Worm (Caenorhabditis elegans) whole organism, early embryonic: ENCODE measurements around the gene rla-2.

Experiments
- B0310.2 ChIP-seq: sonication (generic microtip); optimal IDR thresholded peaks from 2 replicates; lab custom pipeline; 2016; ENCODE audit warnings: mild to moderate bottlenecking, missing genetic modification characterization, missing compliant biosample characterization
- F13C5.2 ChIP-seq: sonication (generic microtip); optimal IDR thresholded peaks from 2 replicates; lab custom pipeline; 2017; ENCODE audit warnings: mild to moderate bottlenecking, missing genetic modification characterization, inconsistent platforms, missing compliant biosample characterization
- aly-1 ChIP-seq: sonication (generic microtip); optimal IDR thresholded peaks from 2 replicates; lab custom pipeline; 2016; ENCODE audit warnings: missing genetic modification characterization, missing compliant biosample characterization
- ama-1 ChIP-seq: fragments of 150-350 bp; optimal IDR thresholded peaks from 2 replicates; lab custom pipeline; 2014
- ceh-13 ChIP-seq: fragments of 200-800 bp; sonication (Bioruptor generic); optimal IDR thresholded peaks from 2 replicates; lab custom pipeline; 2018; ENCODE audit warnings: mild to moderate bottlenecking, missing genetic modification characterization, missing compliant biosample characterization
- ceh-36 ChIP-seq: sonication (generic microtip); optimal IDR thresholded peaks from 2 replicates; lab custom pipeline; 2016; ENCODE audit warnings: missing genetic modification characterization, inconsistent platforms, missing compliant biosample characterization
- ets-7 ChIP-seq: sonication (generic microtip); optimal IDR thresholded peaks from 2 replicates; lab custom pipeline; 2016; ENCODE audit warnings: missing genotype, missing genetic modification characterization, missing compliant biosample characterization
- flt-1 ChIP-seq: fragments of 200-800 bp; sonication (Bioruptor generic); IDR thresholded peaks from 2 replicates; pipeline ENCODE4 v1.3.6; 2022; ENCODE audit warnings: missing genetic modification characterization, missing compliant biosample characterization
- hmbx-1 ChIP-seq: sonication (generic microtip); optimal IDR thresholded peaks from 2 replicates; lab custom pipeline; 2016; ENCODE audit warnings: mild to moderate bottlenecking, missing genetic modification characterization, missing compliant biosample characterization
- hmg-4 ChIP-seq: fragments of 200-800 bp; sonication (Bioruptor generic); optimal IDR thresholded peaks from 2 replicates; lab custom pipeline; 2018; ENCODE audit warnings: mild to moderate bottlenecking, missing genetic modification characterization, missing compliant biosample characterization
- hnd-1 ChIP-seq: sonication (generic microtip); optimal IDR thresholded peaks from 2 replicates; lab custom pipeline; 2016; ENCODE audit warnings: missing genetic modification characterization, missing compliant biosample characterization
- pes-1 ChIP-seq: fragments of 200-800 bp; sonication (Bioruptor generic); IDR thresholded peaks from 2 replicates; pipeline ENCODE4 v1.3.6; 2022; ENCODE audit warnings: missing genetic modification reagents, missing genetic modification characterization, missing compliant biosample characterization
- scrt-1 ChIP-seq: fragments of 200-800 bp; sonication (Bioruptor generic); IDR thresholded peaks from 2 replicates; pipeline ENCODE4 v1.3.6; 2022; ENCODE audit warnings: missing genetic modification characterization, missing compliant biosample characterization
- sea-1 ChIP-seq: fragments of 200-800 bp; sonication (Bioruptor generic); conservative IDR thresholded peaks from 2 replicates; pipeline ENCODE4 v1.3.6; 2022; ENCODE audit warnings: missing genetic modification characterization, missing compliant biosample characterization
- tbx-11 ChIP-seq: fragments of 200-800 bp; sonication (Bioruptor generic); IDR thresholded peaks from 2 replicates; pipeline ENCODE4 v1.3.6; 2022; ENCODE audit warnings: missing genetic modification characterization, missing compliant biosample characterization
- tbx-37 ChIP-seq: fragments of 200-800 bp; sonication (Bioruptor generic); conservative IDR thresholded peaks from 2 replicates; pipeline ENCODE4 v1.3.6; 2022; ENCODE audit warnings: missing genetic modification reagents, missing genetic modification characterization, missing compliant biosample characterization
- tra-4 ChIP-seq: sonication (generic microtip); optimal IDR thresholded peaks from 2 replicates; lab custom pipeline; 2017; ENCODE audit warnings: missing genetic modification characterization, missing compliant biosample characterization

rla-2 gene

DNA sequence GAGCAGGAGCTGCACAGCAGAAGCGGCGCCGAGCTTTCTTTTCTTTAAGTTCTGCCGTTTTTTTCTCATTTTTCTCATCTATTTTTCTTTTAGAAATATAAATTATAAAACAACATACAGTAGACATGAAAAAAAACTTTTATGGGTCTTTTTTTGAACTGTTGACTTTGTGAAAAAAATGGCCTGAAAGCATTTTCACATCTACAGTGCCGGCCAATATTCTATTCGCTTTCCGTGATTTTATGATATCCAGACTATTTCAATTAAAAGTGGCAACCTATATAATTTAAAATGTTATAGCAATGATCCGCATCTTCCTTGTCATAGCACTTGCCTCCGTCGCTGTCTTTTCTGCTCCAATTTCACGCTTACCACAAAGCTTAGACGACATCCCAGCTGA lies 42.0 kb downstream of the rla-2 start, which contains the start of gene far-6:
far-6 (plus strand) TSS at position 301 of the 400 bp plus-strand sequence.
- no peak for TF ChIP-seq hmg-4 (GFP tag; lab: Kevin White, UChicago)
- TF ChIP-seq tbx-37 (GFP tag; lab: Robert Waterston, UW), result no peak
- no peak for TF ChIP-seq scrt-1 (GFP tag; lab: Robert Waterston, UW)
- no peak for TF ChIP-seq ama-1 (lab: Kevin White, UChicago)
- no peak for TF ChIP-seq F13C5.2 (tag; lab: Kevin White, UChicago)
- TF ChIP-seq tra-4 (tag; lab: Kevin White, UChicago), result no peak
- no peak for TF ChIP-seq ceh-13 (GFP tag; lab: Kevin White, UChicago)
- TF ChIP-seq aly-1, result no peak
- TF ChIP-seq hnd-1 (tag; lab: Kevin White, UChicago), result no peak
- TF ChIP-seq sea-1 (GFP tag; lab: Robert Waterston, UW), result no peak
- no peak for TF ChIP-seq pes-1 (GFP tag; lab: Robert Waterston, UW)
- no peak for TF ChIP-seq hmbx-1 (tag; lab: Kevin White, UChicago)
- TF ChIP-seq flt-1, result no peak
- no peak for TF ChIP-seq tbx-11
- no peak for TF ChIP-seq ceh-36 (tag; lab: Kevin White, UChicago)
- no peak for TF ChIP-seq ets-7 (tag; lab: Kevin White, UChicago)
- TF ChIP-seq B0310.2 (tag; lab: Kevin White, UChicago), result no peak

DNA sequence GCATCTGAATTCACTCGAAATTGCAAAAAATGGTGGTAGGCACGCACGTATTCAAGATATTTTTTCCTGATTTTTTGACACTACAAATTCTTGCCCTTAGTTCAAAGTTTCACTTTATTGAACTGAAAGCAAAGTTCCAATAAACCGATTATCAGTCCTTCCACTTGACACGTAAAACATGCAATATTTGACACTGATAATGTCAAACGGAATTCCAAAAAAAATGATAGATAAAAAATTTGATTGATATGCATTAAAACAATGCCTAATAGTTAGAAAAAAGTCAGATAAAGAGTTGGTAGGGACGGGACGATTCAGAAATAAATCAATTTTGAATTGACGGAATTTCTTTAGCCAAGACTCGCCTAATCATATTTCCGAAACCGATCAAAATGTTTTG lies 43.0 kb downstream of the rla-2 start:
- TF ChIP-seq aly-1, result no peak
- no peak for TF ChIP-seq sea-1 (GFP tag; lab: Robert Waterston, UW)
- no peak for TF ChIP-seq tbx-37 (GFP tag; lab: Robert Waterston, UW)
- no peak for TF ChIP-seq ceh-13 (GFP tag; lab: Kevin White, UChicago)
- no peak for TF ChIP-seq tra-4 (tag; lab: Kevin White, UChicago)
- no peak for TF ChIP-seq scrt-1 (GFP tag; lab: Robert Waterston, UW)
- no peak for TF ChIP-seq pes-1 (GFP tag; lab: Robert Waterston, UW)
- TF ChIP-seq tbx-11, result no peak
- no peak for TF ChIP-seq ets-7 (tag; lab: Kevin White, UChicago)
- no peak for TF ChIP-seq ama-1 (lab: Kevin White, UChicago)
- TF ChIP-seq hmg-4 (GFP tag; lab: Kevin White, UChicago), result no peak
- TF ChIP-seq ceh-36 (tag; lab: Kevin White, UChicago), result no peak
- no peak for TF ChIP-seq B0310.2 (tag; lab: Kevin White, UChicago)
- no peak for TF ChIP-seq hnd-1 (tag; lab: Kevin White, UChicago)
- no peak for TF ChIP-seq F13C5.2 (tag; lab: Kevin White, UChicago)
- no peak for TF ChIP-seq hmbx-1 (tag; lab: Kevin White, UChicago)

DNA sequence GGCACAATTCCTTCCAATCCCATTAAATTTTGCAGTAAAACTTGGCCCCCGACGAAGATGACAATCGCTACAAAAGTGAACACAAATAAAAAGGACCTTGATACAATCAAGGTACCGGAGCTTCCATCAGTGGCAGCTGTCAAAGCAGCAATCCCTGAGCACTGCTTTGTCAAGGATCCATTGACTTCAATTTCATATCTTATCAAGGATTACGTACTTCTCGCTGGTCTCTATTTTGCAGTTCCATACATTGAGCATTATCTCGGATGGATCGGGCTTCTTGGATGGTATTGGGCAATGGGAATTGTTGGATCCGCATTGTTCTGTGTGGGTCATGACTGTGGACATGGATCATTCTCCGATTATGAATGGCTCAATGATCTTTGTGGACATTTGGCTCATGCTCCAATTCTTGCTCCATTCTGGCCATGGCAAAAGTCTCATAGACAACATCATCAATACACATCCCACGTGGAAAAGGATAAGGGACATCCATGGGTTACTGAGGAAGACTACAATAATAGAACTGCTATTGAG lies 46.2 kb downstream of the rla-2 start, which contains the start of gene fat-2:
fat-2 (plus strand) TSS at position 51 of the 537 bp plus-strand sequence.
- TF ChIP-seq tra-4 (tag; lab: Kevin White, UChicago), result no peak
- no peak for TF ChIP-seq F13C5.2 (tag; lab: Kevin White, UChicago)
- no peak for TF ChIP-seq ceh-36 (tag; lab: Kevin White, UChicago)
- TF ChIP-seq hnd-1 (tag; lab: Kevin White, UChicago), result no peak
- no peak for TF ChIP-seq aly-1
- no peak for TF ChIP-seq ceh-13 (GFP tag; lab: Kevin White, UChicago)
- TF ChIP-seq ets-7 (tag; lab: Kevin White, UChicago), result no peak
- no peak for TF ChIP-seq pes-1 (GFP tag; lab: Robert Waterston, UW)
- TF ChIP-seq tbx-37 (GFP tag; lab: Robert Waterston, UW), result no peak
- TF ChIP-seq tbx-11, result no peak

DNA sequence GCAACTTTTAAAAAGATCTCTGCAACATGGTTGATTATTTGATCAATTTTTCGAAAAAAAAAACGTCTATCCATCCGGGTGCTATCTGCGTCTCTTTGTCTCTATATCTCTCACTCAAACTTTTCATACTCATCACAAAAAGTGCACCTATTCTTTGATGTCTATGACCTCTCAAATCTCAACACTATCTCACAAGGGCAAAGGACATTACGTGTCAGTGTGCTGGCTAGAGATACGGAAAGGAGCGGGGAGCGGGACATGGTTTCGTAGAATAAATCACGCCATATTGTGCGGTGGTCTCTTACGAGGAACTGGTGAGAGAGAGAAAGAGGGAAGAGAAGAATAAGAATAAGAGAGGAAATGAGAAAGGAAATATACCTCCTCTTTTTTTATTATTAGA lies 47.7 kb downstream of the rla-2 start:
- no peak for TF ChIP-seq pes-1 (GFP tag; lab: Robert Waterston, UW)
- TF ChIP-seq tbx-37 (GFP tag; lab: Robert Waterston, UW), result no peak
- TF ChIP-seq hmg-4 (GFP tag; lab: Kevin White, UChicago), result no peak
- no peak for TF ChIP-seq F13C5.2 (tag; lab: Kevin White, UChicago)
- no peak for TF ChIP-seq hmbx-1 (tag; lab: Kevin White, UChicago)

DNA sequence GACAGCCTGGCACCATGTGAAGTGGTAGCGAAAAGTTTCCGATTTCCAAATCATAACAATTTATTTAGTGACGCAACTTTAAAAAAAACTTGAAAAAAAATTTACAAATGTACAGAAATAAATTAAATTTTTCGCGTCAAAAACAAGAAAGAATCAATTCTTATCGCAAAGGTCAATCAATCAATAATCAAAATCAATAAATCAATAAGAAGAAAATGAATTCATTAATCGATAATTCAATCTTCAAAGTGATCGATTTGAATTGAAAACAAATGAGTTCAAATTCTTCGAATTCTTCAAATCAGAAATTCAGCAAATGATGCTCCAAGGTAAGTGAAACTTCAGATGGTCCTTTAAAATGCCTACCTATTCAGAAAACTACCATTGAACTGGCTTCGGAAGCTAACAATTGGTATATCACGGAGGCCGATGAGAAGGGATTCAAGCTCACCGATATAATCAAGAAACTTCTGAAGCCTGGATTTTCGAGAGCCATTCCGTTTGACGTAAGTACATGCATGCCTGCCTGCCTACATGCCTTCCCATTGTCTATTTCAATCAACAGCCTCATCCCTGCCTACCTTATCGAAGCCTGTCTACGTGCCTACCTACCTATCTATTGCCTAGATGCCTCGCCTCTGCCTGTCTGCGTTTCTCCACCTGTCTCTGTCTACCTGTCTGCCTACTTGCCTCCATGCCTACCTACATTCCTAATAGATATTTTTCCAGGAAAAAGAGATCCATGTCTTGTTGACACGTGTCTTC lies 50.0 kb downstream of the rla-2 start:
- TF ChIP-seq ama-1 (lab: Kevin White, UChicago) (no peak), hnd-1 (tag; lab: Kevin White, UChicago) (no peak), tbx-37 (GFP tag; lab: Robert Waterston, UW) (no peak), B0310.2 (tag; lab: Kevin White, UChicago) (no peak), pes-1 (GFP tag; lab: Robert Waterston, UW) (no peak), ceh-13 (GFP tag; lab: Kevin White, UChicago) (no peak), ets-7 (tag; lab: Kevin White, UChicago) (no peak), F13C5.2 (tag; lab: Kevin White, UChicago) (no peak), hmg-4 (GFP tag; lab: Kevin White, UChicago) (no peak), ceh-36 (tag; lab: Kevin White, UChicago) (no peak), tbx-11 (no peak), flt-1 (no peak), scrt-1 (GFP tag; lab: Robert Waterston, UW) (no peak), aly-1 (no peak), hmbx-1 (tag; lab: Kevin White, UChicago) (no peak), tra-4 (tag; lab: Kevin White, UChicago) (no peak), sea-1 (GFP tag; lab: Robert Waterston, UW) (no peak)
